Worm (Caenorhabditis elegans) whole organism, L4/young adult: ENCODE measurements around the gene pho-14.

Experiments used
- dao-5 ChIP-seq: sonication (generic microtip); optimal IDR thresholded peaks from 2 replicates; lab custom pipeline; 2016; ENCODE audit warnings: missing genotype, missing genetic modification characterization, moderate library complexity, missing compliant biosample characterization
- him-1 ChIP-seq: sonication (generic microtip); optimal IDR thresholded peaks from 2 replicates; lab custom pipeline; 2016; ENCODE audit warnings: missing genotype, missing genetic modification reagents, missing genetic modification characterization, missing compliant biosample characterization

DNA sequence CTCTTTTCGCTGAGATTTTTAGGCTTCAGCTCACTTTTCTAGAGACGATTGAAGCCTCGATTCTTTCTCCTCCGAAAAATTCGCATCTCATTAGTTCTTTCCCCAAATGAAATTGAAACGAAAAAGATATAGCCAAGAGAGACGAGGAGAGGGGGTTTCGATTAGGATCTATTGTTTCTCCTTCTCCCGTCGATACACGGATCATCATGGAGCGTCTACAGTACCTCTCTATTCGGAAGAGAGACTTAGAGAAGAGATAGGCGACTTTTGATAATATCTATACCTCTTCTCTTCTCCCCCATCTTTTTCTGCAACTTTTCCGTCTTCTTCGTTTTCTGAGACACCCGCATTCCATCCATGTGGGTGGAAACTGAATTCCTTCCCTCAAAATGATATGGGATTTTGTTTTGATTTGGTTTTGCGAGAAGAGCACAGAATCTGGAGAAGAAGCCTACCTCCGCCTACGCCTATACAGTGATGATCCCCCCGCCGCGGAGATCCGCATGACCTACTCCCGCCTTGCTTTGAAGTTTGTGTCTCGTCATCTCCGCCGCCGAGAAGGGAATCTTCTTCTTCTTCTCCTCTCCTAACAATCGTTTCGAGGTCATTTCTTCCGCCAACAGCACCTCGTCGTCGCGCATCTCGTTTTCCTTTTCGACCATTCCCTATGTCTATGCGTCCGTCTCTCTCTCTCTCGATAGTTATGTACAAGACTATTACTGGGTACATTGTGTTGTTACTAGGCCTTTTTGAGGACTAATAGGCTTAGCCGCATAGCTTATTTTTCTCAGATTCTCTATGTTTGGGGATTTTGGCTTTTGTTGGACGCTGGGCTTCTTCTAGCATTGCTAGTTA is 41.3 kb upstream of the pho-14 start:
- TF ChIP-seq him-1 (no peak), dao-5 (tag; lab: Kevin White, UChicago) (no peak)
